Fruit fly (Drosophila melanogaster) whole organism, embryonic: ENCODE results near the gene CG4404.

Experiments
- CG12155 ChIP-seq: fragments of 200-800 bp; sonication (Bioruptor generic); optimal IDR thresholded peaks from 3 replicates; lab custom pipeline; 2016; ENCODE audit warnings: missing biosample characterization, missing genetic modification characterization
- CG1233 ChIP-seq: fragments of 200-800 bp; sonication (Bioruptor generic); optimal IDR thresholded peaks from 4 replicates; lab custom pipeline; 2018; ENCODE audit warnings: missing biosample characterization, mild to moderate bottlenecking, missing genetic modification characterization
- CG13123 ChIP-seq: fragments of 200-800 bp; sonication (Bioruptor generic); optimal IDR thresholded peaks from 2 replicates; lab custom pipeline; 2016; ENCODE audit warnings: missing biosample characterization, missing genetic modification characterization
- CG13296 ChIP-seq: fragments of 200-800 bp; sonication (Bioruptor generic); optimal IDR thresholded peaks from 3 replicates; lab custom pipeline; 2018; ENCODE audit warnings: missing biosample characterization, mild to moderate bottlenecking, missing genetic modification characterization
- CG14050 ChIP-seq: fragments of 200-800 bp; sonication (Bioruptor generic); IDR thresholded peaks from 3 replicates; pipeline ENCODE4 v1.3.6; 2022; ENCODE audit warnings: missing biosample characterization, missing genetic modification characterization
- CG15601 ChIP-seq: fragments of 200-800 bp; sonication (Bioruptor generic); optimal IDR thresholded peaks from 3 replicates; lab custom pipeline; 2019; ENCODE audit warnings: missing biosample characterization, mild to moderate bottlenecking, missing genetic modification characterization, moderate library complexity
- CG15696 ChIP-seq: fragments of 200-800 bp; sonication (Bioruptor generic); optimal IDR thresholded peaks from 2 replicates; lab custom pipeline; 2019; ENCODE audit warnings: missing biosample characterization, mild to moderate bottlenecking, missing genetic modification characterization, moderate library complexity
- CG16863 ChIP-seq: fragments of 200-800 bp; sonication (Bioruptor generic); optimal IDR thresholded peaks from 3 replicates; lab custom pipeline; 2016; ENCODE audit warnings: missing biosample characterization, missing genetic modification characterization
- CG17359 ChIP-seq: fragments of 200-800 bp; sonication (Bioruptor generic); optimal IDR thresholded peaks from 3 replicates; lab custom pipeline; 2018; ENCODE audit warnings: missing biosample characterization, mild to moderate bottlenecking, missing genetic modification characterization, moderate library complexity
- CG3065 ChIP-seq: fragments of 200-800 bp; sonication (Bioruptor generic); optimal IDR thresholded peaks from 2 replicates; lab custom pipeline; 2016; ENCODE audit warnings: missing biosample characterization, missing genetic modification characterization
- CG32772 ChIP-seq: fragments of 200-800 bp; sonication (Bioruptor generic); IDR thresholded peaks from 2 replicates; pipeline ENCODE4 v1.3.6; 2022; ENCODE audit warnings: missing biosample characterization, missing genetic modification characterization
- CG34224 ChIP-seq: fragments of 200-800 bp; sonication (Bioruptor generic); IDR thresholded peaks from 3 replicates; pipeline ENCODE4 v1.3.6; 2022; ENCODE audit warnings: missing biosample characterization, missing genetic modification characterization; ENCODE audit not compliant: partially characterized antibody
- CG5953 ChIP-seq: fragments of 200-800 bp; sonication (Bioruptor generic); IDR thresholded peaks from 2 replicates; pipeline ENCODE4 v1.3.6; 2022; ENCODE audit warnings: missing biosample characterization, missing genetic modification characterization
- CG7556 ChIP-seq: fragments of 200-800 bp; sonication (Bioruptor generic); optimal IDR thresholded peaks from 2 replicates; lab custom pipeline; 2017; ENCODE audit warnings: missing biosample characterization, mild to moderate bottlenecking, missing genetic modification characterization
- D ChIP-seq, 2 experiments: fragments of 200-800 bp in 1 of 2; fragments of >200 bp in 1 of 2; sonication (Bioruptor generic) in 1 of 2; optimal IDR thresholded peaks; 2 replicates in 1 of 2; 3 replicates in 1 of 2; lab custom pipeline; 2017; ENCODE audit warnings: mild to moderate bottlenecking in 1 of 2, missing biosample characterization in 1 of 2, missing genetic modification characterization in 1 of 2, missing genetic modification reagents in 1 of 2
- D19A ChIP-seq: fragments of 200-800 bp; optimal IDR thresholded peaks from 3 replicates; lab custom pipeline; 2019; ENCODE audit warnings: missing biosample characterization, mild to moderate bottlenecking, missing genetic modification characterization, moderate library complexity
- Dad ChIP-seq: fragments of 200-800 bp; sonication (Bioruptor generic); optimal IDR thresholded peaks from 3 replicates; lab custom pipeline; 2016; ENCODE audit warnings: missing biosample characterization, missing genetic modification characterization
- Dek ChIP-seq: fragments of 200-800 bp; sonication (Bioruptor generic); optimal IDR thresholded peaks from 3 replicates; lab custom pipeline; 2019; ENCODE audit warnings: missing biosample characterization, mild to moderate bottlenecking, missing genetic modification characterization, moderate library complexity
- Ets97D ChIP-seq: fragments of 200-800 bp; sonication (Bioruptor generic); optimal IDR thresholded peaks from 3 replicates; lab custom pipeline; 2016; ENCODE audit warnings: missing biosample characterization, missing genetic modification characterization
- Gug ChIP-seq: fragments of 200-800 bp; sonication (Bioruptor generic); IDR thresholded peaks from 4 replicates; pipeline ENCODE4 v1.3.6; 2022; ENCODE audit warnings: missing biosample characterization, missing genetic modification characterization
- HLHmδ ChIP-seq: fragments of 200-800 bp; sonication (Bioruptor generic); optimal IDR thresholded peaks from 2 replicates; lab custom pipeline; 2018; ENCODE audit warnings: missing biosample characterization, mild to moderate bottlenecking, missing genetic modification characterization, moderate library complexity
- Mrtf ChIP-seq: fragments of 200-800 bp; sonication (Bioruptor generic); IDR thresholded peaks from 3 replicates; pipeline ENCODE4 v1.3.6; 2022; ENCODE audit warnings: missing biosample characterization, missing genetic modification characterization
- Oli ChIP-seq: fragments of 200-800 bp; sonication (Bioruptor generic); optimal IDR thresholded peaks from 2 replicates; lab custom pipeline; 2018; ENCODE audit warnings: missing biosample characterization, mild to moderate bottlenecking, missing genetic modification characterization, moderate library complexity
- Opbp ChIP-seq: fragments of 200-800 bp; sonication (Bioruptor generic); IDR thresholded peaks from 3 replicates; pipeline ENCODE4 v1.3.6; 2022; ENCODE audit warnings: missing biosample characterization, missing genetic modification characterization; ENCODE audit not compliant: partially characterized antibody
- Ssrp ChIP-seq: fragments of 200-800 bp; sonication (Bioruptor generic); optimal IDR thresholded peaks from 2 replicates; lab custom pipeline; 2018; ENCODE audit warnings: missing biosample characterization, mild to moderate bottlenecking, missing genetic modification characterization, moderate library complexity
- Xrp1 ChIP-seq: fragments of 200-800 bp; sonication (Bioruptor generic); IDR thresholded peaks from 2 replicates; pipeline ENCODE4 v1.3.6; 2022; ENCODE audit warnings: missing biosample characterization, missing genetic modification characterization
- ap ChIP-seq: fragments of 200-800 bp; sonication (Bioruptor generic); IDR thresholded peaks from 2 replicates; pipeline ENCODE4 v1.3.6; 2022; ENCODE audit warnings: missing biosample characterization, missing genetic modification characterization
- bcd ChIP-seq: fragments of 200-800 bp; sonication (Bioruptor generic); optimal IDR thresholded peaks from 2 replicates; lab custom pipeline; 2017; ENCODE audit warnings: missing biosample characterization, mild to moderate bottlenecking, missing genetic modification characterization
- crc ChIP-seq: fragments of 200-800 bp; sonication (Bioruptor generic); optimal IDR thresholded peaks from 2 replicates; lab custom pipeline; 2016; ENCODE audit warnings: missing biosample characterization, missing genetic modification characterization
- da ChIP-seq: fragments of 200-800 bp; sonication (Bioruptor generic); optimal IDR thresholded peaks from 2 replicates; lab custom pipeline; 2016; ENCODE audit warnings: missing biosample characterization, missing genetic modification characterization
- disco-r ChIP-seq: fragments of 200-800 bp; sonication (Bioruptor generic); optimal IDR thresholded peaks from 2 replicates; lab custom pipeline; 2016; ENCODE audit warnings: missing biosample characterization, missing genetic modification characterization
- eyg ChIP-seq: fragments of 200-800 bp; sonication (Bioruptor generic); optimal IDR thresholded peaks from 3 replicates; lab custom pipeline; 2016; ENCODE audit warnings: missing biosample characterization, missing genetic modification characterization
- gro ChIP-seq: fragments of 200-800 bp; sonication (Bioruptor generic); optimal IDR thresholded peaks from 2 replicates; lab custom pipeline; 2016; ENCODE audit warnings: missing biosample characterization, missing genetic modification characterization
- gsb-n ChIP-seq: fragments of 200-800 bp; sonication (Bioruptor generic); optimal IDR thresholded peaks from 3 replicates; lab custom pipeline; 2018; ENCODE audit warnings: missing biosample characterization, mild to moderate bottlenecking, missing genetic modification characterization
- her ChIP-seq: fragments of 200-800 bp; sonication (Bioruptor generic); optimal IDR thresholded peaks from 2 replicates; lab custom pipeline; 2016; ENCODE audit warnings: missing biosample characterization, missing genetic modification characterization
- insv ChIP-seq, 2 experiments: fragments of 200-800 bp; sonication (Bioruptor generic); optimal IDR thresholded peaks; 3 replicates each; lab custom pipeline; 2016 to 2018; ENCODE audit warnings: missing biosample characterization in 2 of 2, missing genetic modification characterization in 2 of 2
- jigr1 ChIP-seq: fragments of 200-800 bp; sonication (Bioruptor generic); IDR thresholded peaks from 3 replicates; pipeline ENCODE4 v1.3.6; 2022; ENCODE audit warnings: missing biosample characterization, missing genetic modification characterization
- ken ChIP-seq: fragments of 200-800 bp; sonication (Bioruptor generic); IDR thresholded peaks from 3 replicates; pipeline ENCODE4 v1.3.6; 2022; ENCODE audit warnings: missing biosample characterization, missing genetic modification characterization
- kni ChIP-seq: fragments of 200-800 bp; sonication (Bioruptor generic); optimal IDR thresholded peaks from 3 replicates; lab custom pipeline; 2017; ENCODE audit warnings: mild to moderate bottlenecking, missing biosample characterization, missing genetic modification reagents, missing genetic modification characterization
- mld ChIP-seq: fragments of 200-800 bp; sonication (Bioruptor generic); IDR thresholded peaks from 3 replicates; pipeline ENCODE4 v1.3.6; 2022; ENCODE audit warnings: missing biosample characterization, missing genetic modification characterization; ENCODE audit not compliant: partially characterized antibody
- nerfin-1 ChIP-seq: fragments of 200-800 bp; sonication (Bioruptor generic); optimal IDR thresholded peaks from 3 replicates; lab custom pipeline; 2019; ENCODE audit warnings: missing biosample characterization, mild to moderate bottlenecking, missing genetic modification characterization, moderate library complexity
- nerfin-2 ChIP-seq: fragments of 200-800 bp; sonication (Bioruptor generic); IDR thresholded peaks from 2 replicates; pipeline ENCODE4 v1.3.6; 2022; ENCODE audit warnings: missing biosample characterization, missing genetic modification characterization; ENCODE audit not compliant: partially characterized antibody
- row ChIP-seq: fragments of 200-800 bp; sonication (Bioruptor generic); IDR thresholded peaks from 3 replicates; pipeline ENCODE4 v1.3.6; 2022; ENCODE audit warnings: missing biosample characterization, missing genetic modification characterization
- schlank ChIP-seq: fragments of 200-800 bp; sonication (Bioruptor generic); optimal IDR thresholded peaks from 2 replicates; lab custom pipeline; 2018; ENCODE audit warnings: missing biosample characterization, mild to moderate bottlenecking, missing genetic modification characterization
- sim ChIP-seq: fragments of 200-800 bp; sonication (Bioruptor generic); IDR thresholded peaks from 2 replicates; pipeline ENCODE4 v1.3.6; 2022; ENCODE audit warnings: missing biosample characterization, missing genetic modification characterization
- ssp ChIP-seq: fragments of 200-800 bp; sonication (Bioruptor generic); IDR thresholded peaks from 2 replicates; pipeline ENCODE4 v1.3.6; 2022; ENCODE audit warnings: missing biosample characterization, missing genetic modification characterization
- sug ChIP-seq: fragments of 200-800 bp; optimal IDR thresholded peaks from 2 replicates; lab custom pipeline; 2019; ENCODE audit warnings: missing biosample characterization, mild to moderate bottlenecking, missing genetic modification characterization, moderate library complexity
- vvl ChIP-seq: fragments of 200-800 bp; sonication (Bioruptor generic); IDR thresholded peaks from 2 replicates; pipeline ENCODE4 v1.3.6; 2022; ENCODE audit warnings: missing biosample characterization, missing genetic modification characterization

The CG4404 gene

DNA sequence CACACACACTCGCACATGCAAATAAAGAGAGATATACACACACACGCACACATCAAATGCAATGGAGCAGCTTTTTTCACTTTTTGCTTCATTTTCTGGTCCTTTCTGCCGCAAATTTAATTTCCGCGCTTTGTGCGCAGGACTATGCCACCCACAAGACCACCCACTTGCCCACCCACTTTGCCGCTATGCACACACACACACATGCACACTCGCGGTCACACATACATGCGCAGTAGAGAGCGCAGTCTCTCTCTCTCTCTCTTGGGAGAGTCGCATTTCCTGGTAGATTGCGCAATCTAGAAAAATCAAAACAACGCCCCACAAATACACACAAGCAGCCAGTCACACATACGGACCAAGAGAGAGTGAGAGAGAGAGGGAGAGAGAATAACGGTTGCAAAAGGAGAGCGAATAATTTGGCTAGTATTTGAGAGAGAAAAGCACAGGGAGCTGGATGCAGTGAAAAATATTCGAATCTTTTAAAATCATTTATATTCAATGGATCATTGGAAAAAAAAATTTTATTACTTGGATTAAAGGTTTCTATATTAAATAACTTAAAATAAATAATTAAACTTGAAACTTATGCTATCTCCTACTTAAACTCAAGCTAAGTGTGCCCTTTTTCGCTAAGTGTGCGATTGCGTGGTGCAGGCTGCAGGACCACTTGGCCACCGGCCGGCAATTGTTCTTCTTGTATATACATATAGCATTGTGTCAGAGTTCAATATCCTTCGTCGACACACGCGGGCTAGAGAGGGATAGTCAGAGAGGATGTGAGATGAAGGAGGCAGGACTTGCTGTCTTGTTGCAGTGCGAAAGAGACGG, 19.8 kb upstream of the CG4404 start (continued):
- TF ChIP-seq ken (GFP tag; lab: Robert Waterston, UW) (peak; percentile 79), CG32772 (GFP tag; lab: Robert Waterston, UW) (peak; percentile 70), her (GFP tag; lab: Kevin White, UChicago) (no peak), CG15696 (tag; lab: Kevin White, UChicago) (peak; percentile 31), vvl (GFP tag; lab: Robert Waterston, UW) (peak; percentile 87), row (peak; percentile 86), bcd (GFP tag; lab: Kevin White, UChicago) (peak; percentile 53), kni (GFP tag; lab: Kevin White, UChicago) (no peak), CG7556 (GFP tag; lab: Kevin White, UChicago) (peak; percentile 85), ap (GFP tag; lab: Robert Waterston, UW) (peak; percentile 53), CG5953 (GFP tag; lab: Robert Waterston, UW) (peak; percentile 37; the same call in 1 of the 2 replicates), gsb-n (tag; lab: Kevin White, UChicago) (peak; percentile 26), Dek (peak; percentile 31), crc (no peak), sug (peak; percentile 48), CG1233 (GFP tag; lab: Kevin White, UChicago) (peak; percentile 61), CG12155 (no peak), da (GFP tag; lab: Kevin White, UChicago) (no peak), nerfin-1 (tag; lab: Kevin White, UChicago) (peak; percentile 23), Xrp1 (GFP tag; lab: Robert Waterston, UW) (peak; percentile 78), Mrtf (GFP tag; lab: Robert Waterston, UW) (peak; percentile 19; the same call in 1 of the 3 replicates), ssp (peak; percentile 56), nerfin-2 (GFP tag; lab: Robert Waterston, UW) (no peak), CG13296 (peak; percentile 41), disco-r (GFP tag; lab: Kevin White, UChicago) (no peak), D (optimal IDR thresholded peaks at IDR 0.05; lab: Kevin White, UChicago) (no peak), D (GFP tag; optimal IDR thresholded peaks at IDR 0.05; lab: Kevin White, UChicago) (peak; percentile 71), HLHmδ (GFP tag; lab: Kevin White, UChicago) (no peak), CG34224 (GFP tag; lab: Robert Waterston, UW) (no peak), Opbp (GFP tag; lab: Robert Waterston, UW) (no peak), CG3065 (GFP tag; lab: Kevin White, UChicago) (no peak), Ssrp (tag; lab: Kevin White, UChicago) (peak; percentile 32), CG15601 (peak; percentile 78), jigr1 (GFP tag; lab: Robert Waterston, UW) (peak; percentile 60; the same call in 1 of the 3 replicates), CG13123 (GFP tag; lab: Kevin White, UChicago) (no peak), CG14050 (GFP tag; lab: Robert Waterston, UW) (peak; percentile 29; the same call in 2 of the 3 replicates), D19A (tag; lab: Kevin White, UChicago) (peak; percentile 66), Dad (GFP tag; lab: Kevin White, UChicago) (no peak), gro (GFP tag; lab: Kevin White, UChicago) (no peak), mld (GFP tag; lab: Robert Waterston, UW) (no peak), schlank (tag; lab: Kevin White, UChicago) (no peak), Ets97D (GFP tag; lab: Kevin White, UChicago) (no peak), CG16863 (GFP tag; lab: Kevin White, UChicago) (no peak), insv (GFP tag; optimal IDR thresholded peaks at IDR 0.05; lab: Kevin White, UChicago) (no peak), CG17359 (tag; lab: Kevin White, UChicago) (peak; percentile 53), sim (GFP tag; lab: Robert Waterston, UW) (0 out of 2 replicates have a peak, but pooled peaks have one; percentile 39), eyg (GFP tag; lab: Kevin White, UChicago) (no peak), Gug (GFP tag; lab: Robert Waterston, UW) (peak; percentile 47; the same call in 2 of the 4 replicates), Oli (tag; lab: Kevin White, UChicago) (peak; percentile 55)
